Fruit fly (Drosophila melanogaster) whole organism, pupa: Measurements from ENCODE around the gene CG3625.

Experiments used
- CG10348 ChIP-seq: fragments of 200-800 bp; sonication (Bioruptor generic); IDR thresholded peaks from 2 replicates; pipeline ENCODE4 v1.3.6; 2022; ENCODE audit warnings: missing biosample characterization, missing genetic modification characterization
- CG12605 ChIP-seq: fragments of 200-800 bp; sonication (Bioruptor generic); IDR thresholded peaks from 2 replicates; pipeline ENCODE4 v1.3.6; 2022; ENCODE audit warnings: missing biosample characterization, missing genetic modification characterization
- CG13204 ChIP-seq: fragments of 200-800 bp; sonication (Bioruptor generic); optimal IDR thresholded peaks from 2 replicates; lab custom pipeline; 2018; ENCODE audit warnings: missing biosample characterization, mild to moderate bottlenecking, missing genetic modification characterization, moderate library complexity
- CG14655 ChIP-seq: fragments of 200-800 bp; sonication (Bioruptor generic); optimal IDR thresholded peaks from 3 replicates; lab custom pipeline; 2017; ENCODE audit warnings: mild to moderate bottlenecking, missing biosample characterization, missing genetic modification reagents, missing genetic modification characterization
- CG15710 ChIP-seq: fragments of 200-800 bp; sonication (Bioruptor generic); optimal IDR thresholded peaks from 2 replicates; lab custom pipeline; 2018; ENCODE audit warnings: missing biosample characterization, mild to moderate bottlenecking, missing genetic modification characterization, moderate library complexity
- CG17806 ChIP-seq: fragments of 200-800 bp; sonication (Bioruptor generic); optimal IDR thresholded peaks from 2 replicates; lab custom pipeline; 2018; ENCODE audit warnings: missing biosample characterization, mild to moderate bottlenecking, missing genetic modification characterization, moderate library complexity
- CG32121 ChIP-seq: fragments of 200-800 bp; sonication (Bioruptor generic); IDR thresholded peaks from 2 replicates; pipeline ENCODE4 v1.3.6; 2022; ENCODE audit warnings: missing biosample characterization, missing genetic modification characterization
- CG34367 ChIP-seq: fragments of 200-800 bp; sonication (Bioruptor generic); optimal IDR thresholded peaks from 2 replicates; lab custom pipeline; 2018; ENCODE audit warnings: missing biosample characterization, mild to moderate bottlenecking, missing genetic modification characterization
- CG4496 ChIP-seq: fragments of 200-800 bp; sonication (Bioruptor generic); IDR thresholded peaks from 3 replicates; pipeline ENCODE4 v1.3.6; 2022; ENCODE audit warnings: missing biosample characterization, missing genetic modification characterization
- CG8159 ChIP-seq: fragments of 200-800 bp; sonication (Bioruptor generic); optimal IDR thresholded peaks from 3 replicates; lab custom pipeline; 2018; ENCODE audit warnings: missing biosample characterization, mild to moderate bottlenecking, missing genetic modification characterization, moderate library complexity
- CG8301 ChIP-seq: fragments of 200-800 bp; sonication (Bioruptor generic); optimal IDR thresholded peaks from 2 replicates; lab custom pipeline; 2018; ENCODE audit warnings: missing biosample characterization, mild to moderate bottlenecking, missing genetic modification characterization
- CG9948 ChIP-seq: fragments of 200-800 bp; sonication (Bioruptor generic); optimal IDR thresholded peaks from 2 replicates; lab custom pipeline; 2018; ENCODE audit warnings: missing biosample characterization, mild to moderate bottlenecking, missing genetic modification characterization, moderate library complexity
- D1 ChIP-seq: fragments of 200-800 bp; sonication (Bioruptor generic); optimal IDR thresholded peaks from 2 replicates; lab custom pipeline; 2018; ENCODE audit warnings: missing biosample characterization, mild to moderate bottlenecking, missing genetic modification characterization, moderate library complexity
- EcR ChIP-seq: fragments of 200-800 bp; sonication (Bioruptor generic); optimal IDR thresholded peaks from 3 replicates; lab custom pipeline; 2019; ENCODE audit warnings: missing biosample characterization, missing genetic modification characterization, mild to moderate bottlenecking, moderate library complexity, missing genetic modification reagents
- Ets98B ChIP-seq: fragments of 200-800 bp; sonication (Bioruptor generic); IDR thresholded peaks from 2 replicates; pipeline ENCODE4 v1.3.6; 2022; ENCODE audit warnings: missing biosample characterization, missing genetic modification characterization
- Pif1A ChIP-seq: fragments of 200-800 bp; sonication (Bioruptor generic); optimal IDR thresholded peaks from 3 replicates; lab custom pipeline; 2016; ENCODE audit warnings: missing biosample characterization, missing genetic modification characterization
- Pif1B ChIP-seq: fragments of 200-800 bp; sonication (Bioruptor generic); optimal IDR thresholded peaks from 3 replicates; lab custom pipeline; 2016; ENCODE audit warnings: missing biosample characterization, missing genetic modification characterization
- Snoo ChIP-seq: fragments of 200-800 bp; sonication (Bioruptor generic); optimal IDR thresholded peaks from 3 replicates; lab custom pipeline; 2017; ENCODE audit warnings: missing biosample characterization, mild to moderate bottlenecking, missing genetic modification characterization, inconsistent platforms
- fd96Ca ChIP-seq: fragments of 200-800 bp; sonication (Bioruptor generic); IDR thresholded peaks from 3 replicates; pipeline ENCODE4 v1.3.6; 2022; ENCODE audit warnings: missing biosample characterization, missing genetic modification characterization
- gl ChIP-seq: fragments of 200-800 bp; sonication (Bioruptor generic); optimal IDR thresholded peaks from 2 replicates; lab custom pipeline; 2018; ENCODE audit warnings: missing biosample characterization, mild to moderate bottlenecking, missing genetic modification characterization
- rn ChIP-seq: fragments of 200-800 bp; sonication (Bioruptor generic); IDR thresholded peaks from 2 replicates; pipeline ENCODE4 v1.3.6; 2022; ENCODE audit warnings: missing biosample characterization, missing genetic modification characterization

The CG3625 gene

DNA sequence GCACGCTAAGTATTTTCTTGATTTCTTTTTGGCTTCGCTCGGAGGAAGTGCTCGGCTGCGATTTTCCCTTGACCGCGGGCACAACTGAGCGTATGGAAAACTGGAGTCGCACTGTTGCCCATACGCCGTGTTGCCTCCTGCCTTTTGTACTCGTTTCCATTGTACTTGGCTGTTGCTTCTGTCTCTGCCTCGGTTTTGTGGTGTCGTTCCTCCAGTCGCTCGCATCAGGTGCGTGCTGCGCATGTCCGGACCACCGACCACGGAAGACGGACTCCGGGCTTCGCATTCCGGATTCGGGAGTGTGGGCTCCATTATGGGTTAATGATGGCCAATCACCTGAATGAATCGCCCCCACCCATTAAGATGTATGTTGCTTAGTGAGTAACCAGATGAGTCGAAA lies at the start of gene CG3625:
Gene CG3625, minus strand, starts transcription at position 139 of the 400 bp plus-strand sequence.
- TF ChIP-seq rn (GFP tag; lab: Robert Waterston, UW) (no peak), CG4496 (GFP tag; lab: Robert Waterston, UW) (0 out of 3 replicates have a peak, but pooled peaks have one; percentile 25), fd96Ca (0 out of 3 replicates have a peak, but pooled peaks have one; percentile 7)

DNA sequence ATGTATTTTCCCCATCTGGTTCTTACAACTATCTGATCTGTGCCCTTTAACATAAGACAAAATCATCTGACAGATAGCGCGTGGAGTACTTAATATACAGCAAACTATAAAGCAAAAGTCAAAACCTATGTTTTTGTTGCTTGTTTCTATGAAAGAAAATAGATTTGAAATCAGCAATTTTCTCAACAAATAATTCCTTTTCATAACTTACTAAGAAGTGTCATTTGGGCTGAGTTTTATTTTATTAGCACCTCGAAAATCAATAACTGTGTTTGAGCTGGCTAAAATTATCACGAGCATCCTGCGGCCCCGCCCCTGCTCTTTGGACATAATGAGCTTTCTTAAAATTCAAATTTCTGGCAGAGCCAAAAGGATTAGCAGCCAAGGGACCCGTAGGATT lies 40.6 kb upstream of the CG3625 start, which contains the start of gene CG31921:
Gene CG31921, minus strand, starts transcription at position 101 of the 400 bp plus-strand sequence.
- TF ChIP-seq CG8159 (no peak), EcR (GFP tag; lab: Kevin White, UChicago) (no peak), CG32121 (no peak), CG17806 (tag; lab: Kevin White, UChicago) (no peak)

DNA sequence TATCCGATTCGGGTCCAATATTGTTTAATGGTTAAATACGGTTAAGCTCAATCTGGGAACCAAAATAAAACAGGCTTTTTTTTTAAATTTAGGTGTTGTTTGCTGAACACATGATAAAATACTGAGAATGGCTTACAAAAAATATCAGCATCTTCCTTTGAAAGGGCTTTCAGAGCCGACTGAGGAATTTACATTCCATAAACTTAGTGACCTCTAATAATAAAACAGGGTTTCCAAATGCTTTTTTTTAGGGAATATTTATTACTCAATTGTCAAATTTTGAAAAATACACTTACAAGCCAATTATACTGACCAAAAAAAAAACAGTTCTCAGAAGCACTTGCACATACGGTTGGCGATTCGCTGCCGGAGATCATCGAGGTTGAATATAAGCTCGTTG lies 38.1 kb upstream of the CG3625 start, which contains the start of gene CG43755:
Gene CG43755, minus strand, starts transcription at position 101 of the 400 bp plus-strand sequence.
- TF ChIP-seq CG4496 (GFP tag; lab: Robert Waterston, UW) = no peak
- TF ChIP-seq CG8301 (tag; lab: Kevin White, UChicago) = no peak
- TF ChIP-seq CG12605 (GFP tag; lab: Robert Waterston, UW) = no peak
- no peak for TF ChIP-seq Snoo (tag; lab: Kevin White, UChicago)
- no peak for TF ChIP-seq Pif1B (GFP tag; lab: Kevin White, UChicago)
- TF ChIP-seq CG32121 = no peak
- no peak for TF ChIP-seq rn (GFP tag; lab: Robert Waterston, UW)
- TF ChIP-seq CG14655 (GFP tag; lab: Kevin White, UChicago) = no peak
- TF ChIP-seq CG8159 = no peak
- TF ChIP-seq CG10348 (GFP tag; lab: Robert Waterston, UW) = no peak
- no peak for TF ChIP-seq fd96Ca
- no peak for TF ChIP-seq EcR (GFP tag; lab: Kevin White, UChicago)
- TF ChIP-seq CG17806 (tag; lab: Kevin White, UChicago) = no peak
- TF ChIP-seq CG15710 (tag; lab: Kevin White, UChicago) = no peak
- TF ChIP-seq CG13204 (GFP tag; lab: Kevin White, UChicago) = no peak
- no peak for TF ChIP-seq gl (tag; lab: Kevin White, UChicago)
- TF ChIP-seq D1 = no peak
- no peak for TF ChIP-seq Pif1A (GFP tag; lab: Kevin White, UChicago)

DNA sequence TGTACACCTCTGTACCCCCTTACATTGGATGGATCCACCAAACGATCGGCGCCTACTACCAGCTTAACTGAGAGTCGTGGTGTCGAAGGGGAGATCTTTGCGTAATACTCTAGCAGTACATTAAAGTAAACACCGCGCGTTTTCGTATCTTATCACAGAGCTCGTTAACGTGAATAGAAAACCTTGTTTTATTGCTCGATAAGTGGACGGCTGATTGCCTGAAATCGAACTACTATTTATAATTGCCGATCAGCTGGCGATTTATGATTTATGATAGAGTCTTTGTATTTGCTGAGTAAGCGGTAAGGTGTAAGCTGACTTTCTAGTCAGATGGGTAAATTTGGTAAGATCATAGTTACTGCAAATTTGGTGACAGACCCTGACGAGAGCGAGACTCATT lies 31.3 kb upstream of the CG3625 start:
- TF ChIP-seq D1 (no peak), Pif1B (GFP tag; lab: Kevin White, UChicago) (no peak), Pif1A (GFP tag; lab: Kevin White, UChicago) (no peak), Snoo (tag; lab: Kevin White, UChicago) (no peak), rn (GFP tag; lab: Robert Waterston, UW) (no peak), CG17806 (tag; lab: Kevin White, UChicago) (no peak)

DNA sequence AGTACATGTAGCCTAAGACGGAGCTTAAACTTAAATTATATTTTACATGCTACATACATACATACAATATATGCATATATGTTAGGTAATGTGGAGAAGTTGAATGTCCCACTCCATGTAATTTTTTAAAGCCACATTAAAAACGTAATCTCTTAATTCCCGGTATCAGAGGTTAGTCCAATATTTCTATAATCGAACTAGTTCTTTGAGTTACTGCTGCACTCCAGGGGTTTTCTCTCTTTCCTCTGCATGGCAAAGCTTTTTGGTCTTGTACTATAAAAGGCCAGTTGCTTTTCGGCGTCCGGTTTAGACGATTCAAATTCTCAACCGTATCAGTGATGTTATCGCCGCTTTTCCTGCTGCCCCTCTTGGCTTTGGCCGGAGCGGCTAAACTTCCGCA lies 30.2 kb upstream of the CG3625 start, which contains the start of gene CG33127:
Gene CG33127, plus strand, starts transcription at position 309 of the 400 bp plus-strand sequence.
- TF ChIP-seq Snoo (tag; lab: Kevin White, UChicago) (no peak), CG4496 (GFP tag; lab: Robert Waterston, UW) (no peak), Pif1B (GFP tag; lab: Kevin White, UChicago) (no peak), Ets98B (no peak), CG8301 (tag; lab: Kevin White, UChicago) (no peak), CG12605 (GFP tag; lab: Robert Waterston, UW) (no peak), CG13204 (GFP tag; lab: Kevin White, UChicago) (no peak), Pif1A (GFP tag; lab: Kevin White, UChicago) (no peak), gl (tag; lab: Kevin White, UChicago) (no peak), CG9948 (tag; lab: Kevin White, UChicago) (no peak), fd96Ca (no peak), D1 (no peak), CG15710 (tag; lab: Kevin White, UChicago) (no peak), CG32121 (no peak), rn (GFP tag; lab: Robert Waterston, UW) (no peak), CG17806 (tag; lab: Kevin White, UChicago) (no peak), CG10348 (GFP tag; lab: Robert Waterston, UW) (no peak), CG14655 (GFP tag; lab: Kevin White, UChicago) (no peak), EcR (GFP tag; lab: Kevin White, UChicago) (no peak)

DNA sequence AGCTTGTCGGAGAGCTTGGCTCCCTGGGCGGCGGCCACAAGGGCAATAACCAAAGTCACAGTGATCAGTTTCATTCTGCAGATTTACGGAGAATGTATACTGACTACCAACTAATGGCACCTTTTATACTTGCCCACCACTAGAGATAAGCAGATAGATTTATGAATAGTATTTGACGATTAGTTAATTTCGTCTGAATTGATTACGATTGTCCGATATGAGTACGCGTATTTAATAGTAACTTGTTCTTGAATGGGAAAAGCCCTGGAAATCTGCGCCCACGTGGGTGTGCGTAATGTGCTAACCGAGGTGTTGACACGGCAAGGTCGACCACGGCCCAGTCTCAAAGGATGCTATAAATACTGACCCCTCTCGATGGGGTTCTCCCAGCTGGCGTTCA lies 29.6 kb upstream of the CG3625 start, which contains the start of gene CG11911:
Gene CG11911, minus strand, starts transcription at position 101 of the 400 bp plus-strand sequence.
- TF ChIP-seq gl (tag; lab: Kevin White, UChicago) (no peak), D1 (no peak), CG8301 (tag; lab: Kevin White, UChicago) (no peak), Pif1B (GFP tag; lab: Kevin White, UChicago) (no peak), fd96Ca (no peak), CG8159 (no peak), CG4496 (GFP tag; lab: Robert Waterston, UW) (no peak), CG12605 (GFP tag; lab: Robert Waterston, UW) (no peak)

DNA sequence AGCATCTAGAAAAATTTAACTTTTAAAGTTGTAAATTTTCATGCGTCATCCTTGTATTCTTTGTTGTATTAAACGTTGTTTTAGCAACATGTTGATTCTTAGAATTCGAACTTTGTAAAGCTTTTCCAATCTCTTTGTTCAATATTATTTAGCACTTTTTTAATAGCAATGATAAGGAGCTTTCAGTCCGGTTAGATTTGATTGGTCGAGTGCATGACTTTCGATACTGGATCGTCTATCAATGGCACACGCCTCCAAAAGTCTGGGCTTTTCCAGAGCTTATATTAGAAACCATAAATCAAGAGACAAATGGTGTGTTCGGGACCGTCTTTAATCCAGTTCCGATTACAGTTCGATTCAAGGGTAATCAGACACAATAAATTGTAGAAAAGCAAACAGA lies 28.1 kb upstream of the CG3625 start:
- TF ChIP-seq CG34367 = no peak
- TF ChIP-seq, all 21 proteins: peak for 0
